Fruit fly (Drosophila melanogaster) whole organism, embryonic: ENCODE measurements around the gene CG42710.

Source experiments
- ATbp ChIP-seq: fragments of 200-800 bp; sonication (Bioruptor generic); optimal IDR thresholded peaks from 2 replicates; lab custom pipeline; 2017; ENCODE audit warnings: missing biosample characterization, mild to moderate bottlenecking, missing genetic modification characterization, missing genetic modification reagents
- B-H1 ChIP-seq: fragments of 200-800 bp; sonication (Bioruptor generic); IDR thresholded peaks from 3 replicates; pipeline ENCODE4 v1.3.6; 2022; ENCODE audit warnings: missing biosample characterization, missing genetic modification characterization
- CG11456 ChIP-seq: fragments of 200-800 bp; sonication (Bioruptor generic); IDR thresholded peaks from 3 replicates; pipeline ENCODE4 v1.3.6; 2022; ENCODE audit warnings: missing biosample characterization, missing genetic modification characterization
- CG11695 ChIP-seq: fragments of 200-800 bp; sonication (Bioruptor generic); IDR thresholded peaks from 3 replicates; pipeline ENCODE4 v1.3.6; 2022; ENCODE audit warnings: missing biosample characterization, missing genetic modification characterization
- CG12236 ChIP-seq: fragments of 200-800 bp; sonication (Bioruptor generic); optimal IDR thresholded peaks from 2 replicates; lab custom pipeline; 2016; ENCODE audit warnings: missing biosample characterization, missing genetic modification characterization
- CG13775 ChIP-seq: fragments of 200-800 bp; sonication (Bioruptor generic); optimal IDR thresholded peaks from 3 replicates; lab custom pipeline; 2017; ENCODE audit warnings: missing biosample characterization, mild to moderate bottlenecking, missing genetic modification characterization
- CG14710 ChIP-seq: fragments of 200-800 bp; sonication (Bioruptor generic); optimal IDR thresholded peaks from 3 replicates; lab custom pipeline; 2019; ENCODE audit warnings: missing biosample characterization, mild to moderate bottlenecking, missing genetic modification characterization, moderate library complexity
- CG15696 ChIP-seq: fragments of 200-800 bp; sonication (Bioruptor generic); optimal IDR thresholded peaks from 2 replicates; lab custom pipeline; 2019; ENCODE audit warnings: missing biosample characterization, mild to moderate bottlenecking, missing genetic modification characterization, moderate library complexity
- CG17829 ChIP-seq: fragments of 200-800 bp; optimal IDR thresholded peaks from 2 replicates; lab custom pipeline; 2019; ENCODE audit warnings: missing biosample characterization, mild to moderate bottlenecking, missing genetic modification characterization, moderate library complexity
- CG2202 ChIP-seq: fragments of 200-800 bp; sonication (Bioruptor generic); optimal IDR thresholded peaks from 2 replicates; lab custom pipeline; 2018; ENCODE audit warnings: missing biosample characterization, mild to moderate bottlenecking, missing genetic modification characterization
- CG2875 ChIP-seq: fragments of 200-800 bp; sonication (Bioruptor generic); optimal IDR thresholded peaks from 2 replicates; lab custom pipeline; 2017; ENCODE audit warnings: missing biosample characterization, mild to moderate bottlenecking, missing genetic modification characterization, missing genetic modification reagents
- CG30403 ChIP-seq: fragments of 200-800 bp; sonication (Bioruptor generic); optimal IDR thresholded peaks from 3 replicates; lab custom pipeline; 2016; ENCODE audit warnings: missing biosample characterization, missing genetic modification characterization
- CG33557 ChIP-seq: fragments of 200-800 bp; sonication (Bioruptor generic); optimal IDR thresholded peaks from 2 replicates; lab custom pipeline; 2019; ENCODE audit warnings: missing biosample characterization, mild to moderate bottlenecking, missing genetic modification characterization, moderate library complexity
- CG3995 ChIP-seq: fragments of 200-800 bp; sonication (Bioruptor generic); optimal IDR thresholded peaks from 3 replicates; lab custom pipeline; 2016; ENCODE audit warnings: missing biosample characterization, missing genetic modification characterization
- CG4404 ChIP-seq: fragments of 200-800 bp; sonication (Bioruptor generic); IDR thresholded peaks from 2 replicates; pipeline ENCODE4 v1.3.6; 2022; ENCODE audit warnings: missing biosample characterization, missing genetic modification characterization
- CG5953 ChIP-seq: fragments of 200-800 bp; sonication (Bioruptor generic); IDR thresholded peaks from 2 replicates; pipeline ENCODE4 v1.3.6; 2022; ENCODE audit warnings: missing biosample characterization, missing genetic modification characterization
- CG6254 ChIP-seq: fragments of 200-800 bp; sonication (Bioruptor generic); optimal IDR thresholded peaks from 3 replicates; lab custom pipeline; 2017; ENCODE audit warnings: mild to moderate bottlenecking, missing biosample characterization, missing genetic modification reagents, missing genetic modification characterization
- CG7839 ChIP-seq: fragments of 200-800 bp; sonication (Bioruptor generic); optimal IDR thresholded peaks from 3 replicates; lab custom pipeline; 2018; ENCODE audit warnings: missing biosample characterization, mild to moderate bottlenecking, missing genetic modification characterization, moderate library complexity
- CG8388 ChIP-seq: fragments of 200-800 bp; sonication (Bioruptor generic); optimal IDR thresholded peaks from 2 replicates; lab custom pipeline; 2019; ENCODE audit warnings: missing biosample characterization, mild to moderate bottlenecking, missing genetic modification characterization, moderate library complexity
- CG8924 ChIP-seq: fragments of 200-800 bp; optimal IDR thresholded peaks from 3 replicates; lab custom pipeline; 2019; ENCODE audit warnings: missing biosample characterization, mild to moderate bottlenecking, missing genetic modification characterization, moderate library complexity
- CG9727 ChIP-seq: fragments of 200-800 bp; sonication (Bioruptor generic); optimal IDR thresholded peaks from 3 replicates; lab custom pipeline; 2017; ENCODE audit warnings: missing biosample characterization, mild to moderate bottlenecking, missing genetic modification characterization
- CTCF ChIP-seq: fragments of 200-800 bp; sonication (Bioruptor generic); optimal IDR thresholded peaks from 2 replicates; lab custom pipeline; 2017; ENCODE audit warnings: missing biosample characterization, mild to moderate bottlenecking, missing genetic modification characterization, moderate library complexity
- Camta ChIP-seq: fragments of 200-800 bp; sonication (Bioruptor generic); optimal IDR thresholded peaks from 2 replicates; lab custom pipeline; 2016; ENCODE audit warnings: missing biosample characterization, missing genetic modification characterization
- CoRest ChIP-seq: fragments of 200-800 bp; sonication (Bioruptor generic); optimal IDR thresholded peaks from 3 replicates; lab custom pipeline; 2018; ENCODE audit warnings: missing biosample characterization, mild to moderate bottlenecking, missing genetic modification characterization, moderate library complexity
- D ChIP-seq, 2 experiments: fragments of 200-800 bp in 1 of 2; fragments of >200 bp in 1 of 2; sonication (Bioruptor generic) in 1 of 2; optimal IDR thresholded peaks; 2 replicates in 1 of 2; 3 replicates in 1 of 2; lab custom pipeline; 2017; ENCODE audit warnings: mild to moderate bottlenecking in 1 of 2, missing biosample characterization in 1 of 2, missing genetic modification characterization in 1 of 2, missing genetic modification reagents in 1 of 2
- D19A ChIP-seq: fragments of 200-800 bp; optimal IDR thresholded peaks from 3 replicates; lab custom pipeline; 2019; ENCODE audit warnings: missing biosample characterization, mild to moderate bottlenecking, missing genetic modification characterization, moderate library complexity
- HLH54F ChIP-seq: fragments of 200-800 bp; sonication (Bioruptor generic); optimal IDR thresholded peaks from 3 replicates; lab custom pipeline; 2016; ENCODE audit warnings: missing biosample characterization, missing genetic modification characterization
- HLHmδ ChIP-seq: fragments of 200-800 bp; sonication (Bioruptor generic); optimal IDR thresholded peaks from 2 replicates; lab custom pipeline; 2018; ENCODE audit warnings: missing biosample characterization, mild to moderate bottlenecking, missing genetic modification characterization, moderate library complexity
- Hr51 ChIP-seq, 2 experiments: fragments of 200-800 bp; sonication (Bioruptor generic); optimal IDR thresholded peaks; 2 replicates in 1 of 2; 3 replicates in 1 of 2; lab custom pipeline; 2016 to 2018; ENCODE audit warnings: missing biosample characterization in 2 of 2, missing genetic modification characterization in 2 of 2, mild to moderate bottlenecking in 1 of 2, moderate library complexity in 1 of 2
- Oli ChIP-seq: fragments of 200-800 bp; sonication (Bioruptor generic); optimal IDR thresholded peaks from 2 replicates; lab custom pipeline; 2018; ENCODE audit warnings: missing biosample characterization, mild to moderate bottlenecking, missing genetic modification characterization, moderate library complexity
- Ptx1 ChIP-seq: fragments of 200-800 bp; sonication (Bioruptor generic); IDR thresholded peaks from 2 replicates; pipeline ENCODE4 v1.3.6; 2022; ENCODE audit warnings: missing biosample characterization, missing genetic modification characterization
- Sox102F ChIP-seq: fragments of 200-800 bp; sonication (Bioruptor generic); optimal IDR thresholded peaks from 2 replicates; lab custom pipeline; 2018; ENCODE audit warnings: missing biosample characterization, mild to moderate bottlenecking, missing genetic modification characterization, moderate library complexity
- Ssrp ChIP-seq: fragments of 200-800 bp; sonication (Bioruptor generic); optimal IDR thresholded peaks from 2 replicates; lab custom pipeline; 2018; ENCODE audit warnings: missing biosample characterization, mild to moderate bottlenecking, missing genetic modification characterization, moderate library complexity
- ac ChIP-seq: fragments of 200-800 bp; sonication (Bioruptor generic); optimal IDR thresholded peaks from 3 replicates; lab custom pipeline; 2017; ENCODE audit warnings: missing biosample characterization, mild to moderate bottlenecking, missing genetic modification characterization
- bsh ChIP-seq, 2 experiments: fragments of 200-800 bp; sonication (Bioruptor generic); optimal IDR thresholded peaks; 2 replicates each; lab custom pipeline; 2017 to 2018; ENCODE audit warnings: mild to moderate bottlenecking in 2 of 2, missing biosample characterization in 2 of 2, missing genetic modification characterization in 2 of 2, moderate library complexity in 1 of 2
- fd64A ChIP-seq: fragments of 200-800 bp; sonication (Bioruptor generic); optimal IDR thresholded peaks from 3 replicates; lab custom pipeline; 2018; ENCODE audit warnings: missing biosample characterization, mild to moderate bottlenecking, missing genetic modification characterization
- fd96Cb ChIP-seq: fragments of 200-800 bp; sonication (Bioruptor generic); optimal IDR thresholded peaks from 2 replicates; lab custom pipeline; 2018; ENCODE audit warnings: missing biosample characterization, mild to moderate bottlenecking, missing genetic modification characterization, moderate library complexity
- gem ChIP-seq: fragments of 200-800 bp; sonication (Bioruptor generic); optimal IDR thresholded peaks from 2 replicates; lab custom pipeline; 2019; ENCODE audit warnings: missing biosample characterization, mild to moderate bottlenecking, missing genetic modification characterization, moderate library complexity
- grau ChIP-seq: fragments of 200-800 bp; optimal IDR thresholded peaks from 3 replicates; lab custom pipeline; 2019; ENCODE audit warnings: missing biosample characterization, mild to moderate bottlenecking, missing genetic modification characterization, moderate library complexity
- gsb-n ChIP-seq: fragments of 200-800 bp; sonication (Bioruptor generic); optimal IDR thresholded peaks from 3 replicates; lab custom pipeline; 2018; ENCODE audit warnings: missing biosample characterization, mild to moderate bottlenecking, missing genetic modification characterization
- jing ChIP-seq: fragments of 200-800 bp; sonication (Bioruptor generic); optimal IDR thresholded peaks from 2 replicates; lab custom pipeline; 2018; ENCODE audit warnings: missing biosample characterization, mild to moderate bottlenecking, missing genetic modification characterization
- jumu ChIP-seq: fragments of 200-800 bp; sonication (Bioruptor generic); optimal IDR thresholded peaks from 3 replicates; lab custom pipeline; 2016; ENCODE audit warnings: missing biosample characterization, missing genetic modification characterization
- prd ChIP-seq, 3 experiments: fragments of >200 bp in 2 of 3; fragments of 200-800 bp in 1 of 3; sonication (Bioruptor generic) in 1 of 3; optimal IDR thresholded peaks in 2 of 3; IDR thresholded peaks in 1 of 3; 2 replicates in 2 of 3; 3 replicates in 1 of 3; pipeline versions ENCODE4 v1.3.6 to Lab custom; 2017 to 2022; ENCODE audit warnings: missing biosample characterization in 1 of 3, missing genetic modification characterization in 1 of 3
- row ChIP-seq: fragments of 200-800 bp; sonication (Bioruptor generic); IDR thresholded peaks from 3 replicates; pipeline ENCODE4 v1.3.6; 2022; ENCODE audit warnings: missing biosample characterization, missing genetic modification characterization
- sens ChIP-seq: fragments of 200-800 bp; sonication (Bioruptor generic); peaks from one replicate; lab custom pipeline; 2016; ENCODE audit warnings: missing biosample characterization, missing genetic modification characterization
- sisA ChIP-seq: fragments of 200-800 bp; sonication (Bioruptor generic); IDR thresholded peaks from 2 replicates; pipeline ENCODE4 v1.3.6; 2022; ENCODE audit warnings: missing biosample characterization, missing genetic modification characterization
- tgo ChIP-seq: fragments of 200-800 bp; sonication (Bioruptor generic); IDR thresholded peaks from 3 replicates; pipeline ENCODE4 v1.3.6; 2022; ENCODE audit warnings: missing biosample characterization, missing genetic modification characterization
- unc-4 ChIP-seq: fragments of 200-800 bp; sonication (Bioruptor generic); IDR thresholded peaks from 2 replicates; pipeline ENCODE4 v1.3.6; 2022; ENCODE audit warnings: missing biosample characterization, missing genetic modification characterization; ENCODE audit not compliant: partially characterized antibody
- vnd ChIP-seq: fragments of 200-800 bp; sonication (Bioruptor generic); IDR thresholded peaks from 3 replicates; pipeline ENCODE4 v1.3.6; 2022; ENCODE audit warnings: missing biosample characterization, missing genetic modification characterization; ENCODE audit not compliant: partially characterized antibody

The CG42710 gene

DNA sequence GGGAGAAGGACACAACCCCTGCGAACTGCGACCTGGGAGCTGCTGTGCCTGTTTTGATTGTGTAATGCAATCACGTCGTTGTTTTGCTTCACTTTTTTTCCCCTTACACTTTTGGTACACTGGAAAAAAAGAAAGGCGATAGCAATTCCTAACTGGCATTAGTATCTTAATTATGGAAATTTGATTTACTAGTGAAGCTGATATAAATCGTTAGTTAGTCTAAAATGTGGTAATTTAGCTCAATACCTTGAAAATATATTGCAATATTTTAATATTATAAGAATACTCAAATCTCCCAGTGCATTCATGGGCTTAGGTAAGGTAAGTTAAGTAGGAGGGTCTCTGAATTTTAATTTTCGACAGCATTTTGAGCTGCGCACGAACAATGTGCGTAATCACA, 5.3 kb upstream of the CG42710 start (continued):
- no peak for TF ChIP-seq prd (optimal IDR thresholded peaks at IDR 0.05; lab: Kevin White, UChicago)
- TF ChIP-seq prd (GFP tag; IDR thresholded peaks at IDR 0.05; lab: Robert Waterston, UW) = peak; percentile 45; the same call in 1 of the 3 replicates
- no peak for TF ChIP-seq CG30403 (GFP tag; lab: Kevin White, UChicago)
- peak; percentile 7 for TF ChIP-seq ATbp (GFP tag; lab: Kevin White, UChicago)
- TF ChIP-seq jing (GFP tag; lab: Kevin White, UChicago) = no peak
- no peak for TF ChIP-seq CG5953 (GFP tag; lab: Robert Waterston, UW)
- TF ChIP-seq CoRest (tag; lab: Kevin White, UChicago) = peak; percentile 28
- TF ChIP-seq CG8388 = peak; percentile 37
- TF ChIP-seq CG17829 (tag; lab: Kevin White, UChicago) = no peak
- peak; percentile 20 for TF ChIP-seq Oli (tag; lab: Kevin White, UChicago)
- TF ChIP-seq row (GFP tag; lab: Robert Waterston, UW) = no peak; the same call in 2 of the 3 replicates
- peak; percentile 47 for TF ChIP-seq CG15696 (tag; lab: Kevin White, UChicago)
- no peak for TF ChIP-seq ac (GFP tag; lab: Kevin White, UChicago)
- TF ChIP-seq CG12236 (GFP tag; lab: Kevin White, UChicago) = no peak
- TF ChIP-seq D (optimal IDR thresholded peaks at IDR 0.05; lab: Kevin White, UChicago) = no peak
- peak; percentile 47 for TF ChIP-seq D (GFP tag; optimal IDR thresholded peaks at IDR 0.05; lab: Kevin White, UChicago)
- TF ChIP-seq CG33557 (GFP tag; lab: Kevin White, UChicago) = peak; percentile 8
- no peak for TF ChIP-seq CG11456 (GFP tag; lab: Robert Waterston, UW)
- TF ChIP-seq unc-4 (GFP tag; lab: Robert Waterston, UW) = no peak
- peak; percentile 23 for TF ChIP-seq Ptx1
- TF ChIP-seq grau (tag; lab: Kevin White, UChicago) = peak; percentile 42
- TF ChIP-seq CG8924 (tag; lab: Kevin White, UChicago) = peak; percentile 41
- TF ChIP-seq fd96Cb (tag; lab: Kevin White, UChicago) = peak; percentile 31
- TF ChIP-seq Ssrp (tag; lab: Kevin White, UChicago) = peak; percentile 25
- peak; percentile 24 for TF ChIP-seq D19A (tag; lab: Kevin White, UChicago)
- no peak for TF ChIP-seq jumu
- TF ChIP-seq gem (tag; lab: Kevin White, UChicago) = peak; percentile 59
- peak; percentile 48 for TF ChIP-seq CG7839 (tag; lab: Kevin White, UChicago)
- TF ChIP-seq Sox102F (GFP tag; lab: Kevin White, UChicago) = peak; percentile 21
- TF ChIP-seq CTCF (GFP tag; lab: Kevin White, UChicago) = no peak
- peak; percentile 10 for TF ChIP-seq CG2202 (tag; lab: Kevin White, UChicago)
- peak; percentile 31; the same call in 1 of the 3 replicates for TF ChIP-seq tgo
- TF ChIP-seq Camta (GFP tag; lab: Kevin White, UChicago) = no peak
- TF ChIP-seq sisA (GFP tag; lab: Robert Waterston, UW) = peak; percentile 37; the same call in 1 of the 2 replicates
- peak in 1 of 2 experiments; percentile 63 for TF ChIP-seq bsh (GFP tag; optimal IDR thresholded peaks at IDR 0.05; lab: Kevin White, UChicago)
- TF ChIP-seq CG4404 (GFP tag; lab: Robert Waterston, UW) = no peak
- no peak for TF ChIP-seq fd64A
- no peak for TF ChIP-seq B-H1
- TF ChIP-seq CG6254 (GFP tag; lab: Kevin White, UChicago) = peak; percentile 7
- no peak for TF ChIP-seq vnd
- TF ChIP-seq CG13775 = peak; percentile 6
- peak; percentile 77 for TF ChIP-seq sens (GFP tag; lab: Kevin White, UChicago)
- TF ChIP-seq CG3995 = no peak
- peak in 1 of 2 experiments; percentile 32 for TF ChIP-seq Hr51 (GFP tag; optimal IDR thresholded peaks at IDR 0.05; lab: Kevin White, UChicago)
- no peak for TF ChIP-seq HLH54F (GFP tag; lab: Kevin White, UChicago)
- peak; percentile 35 for TF ChIP-seq CG14710
- TF ChIP-seq gsb-n (tag; lab: Kevin White, UChicago) = peak; percentile 14
- TF ChIP-seq CG11695 (GFP tag; lab: Robert Waterston, UW) = no peak
- TF ChIP-seq HLHmδ = no peak
- TF ChIP-seq CG9727 (GFP tag; lab: Kevin White, UChicago) = peak; percentile 41
- TF ChIP-seq CG2875 (GFP tag; lab: Kevin White, UChicago) = peak; percentile 15
